Worm (Caenorhabditis elegans) whole organism, early embryonic: ENCODE measurements around the gene egl-5.

Experiments used
- B0310.2 ChIP-seq: sonication (generic microtip); optimal IDR thresholded peaks from 2 replicates; lab custom pipeline; 2016; ENCODE audit warnings: mild to moderate bottlenecking, missing genetic modification characterization, missing compliant biosample characterization
- F13C5.2 ChIP-seq: sonication (generic microtip); optimal IDR thresholded peaks from 2 replicates; lab custom pipeline; 2017; ENCODE audit warnings: mild to moderate bottlenecking, missing genetic modification characterization, inconsistent platforms, missing compliant biosample characterization
- aly-1 ChIP-seq: sonication (generic microtip); optimal IDR thresholded peaks from 2 replicates; lab custom pipeline; 2016; ENCODE audit warnings: missing genetic modification characterization, missing compliant biosample characterization
- ama-1 ChIP-seq: fragments of 150-350 bp; optimal IDR thresholded peaks from 2 replicates; lab custom pipeline; 2014
- ceh-13 ChIP-seq: fragments of 200-800 bp; sonication (Bioruptor generic); optimal IDR thresholded peaks from 2 replicates; lab custom pipeline; 2018; ENCODE audit warnings: mild to moderate bottlenecking, missing genetic modification characterization, missing compliant biosample characterization
- ceh-36 ChIP-seq: sonication (generic microtip); optimal IDR thresholded peaks from 2 replicates; lab custom pipeline; 2016; ENCODE audit warnings: missing genetic modification characterization, inconsistent platforms, missing compliant biosample characterization
- ets-7 ChIP-seq: sonication (generic microtip); optimal IDR thresholded peaks from 2 replicates; lab custom pipeline; 2016; ENCODE audit warnings: missing genotype, missing genetic modification characterization, missing compliant biosample characterization
- flt-1 ChIP-seq: fragments of 200-800 bp; sonication (Bioruptor generic); IDR thresholded peaks from 2 replicates; pipeline ENCODE4 v1.3.6; 2022; ENCODE audit warnings: missing genetic modification characterization, missing compliant biosample characterization
- hmbx-1 ChIP-seq: sonication (generic microtip); optimal IDR thresholded peaks from 2 replicates; lab custom pipeline; 2016; ENCODE audit warnings: mild to moderate bottlenecking, missing genetic modification characterization, missing compliant biosample characterization
- hmg-4 ChIP-seq: fragments of 200-800 bp; sonication (Bioruptor generic); optimal IDR thresholded peaks from 2 replicates; lab custom pipeline; 2018; ENCODE audit warnings: mild to moderate bottlenecking, missing genetic modification characterization, missing compliant biosample characterization
- hnd-1 ChIP-seq: sonication (generic microtip); optimal IDR thresholded peaks from 2 replicates; lab custom pipeline; 2016; ENCODE audit warnings: missing genetic modification characterization, missing compliant biosample characterization
- pes-1 ChIP-seq: fragments of 200-800 bp; sonication (Bioruptor generic); IDR thresholded peaks from 2 replicates; pipeline ENCODE4 v1.3.6; 2022; ENCODE audit warnings: missing genetic modification reagents, missing genetic modification characterization, missing compliant biosample characterization
- scrt-1 ChIP-seq: fragments of 200-800 bp; sonication (Bioruptor generic); IDR thresholded peaks from 2 replicates; pipeline ENCODE4 v1.3.6; 2022; ENCODE audit warnings: missing genetic modification characterization, missing compliant biosample characterization
- sea-1 ChIP-seq: fragments of 200-800 bp; sonication (Bioruptor generic); conservative IDR thresholded peaks from 2 replicates; pipeline ENCODE4 v1.3.6; 2022; ENCODE audit warnings: missing genetic modification characterization, missing compliant biosample characterization
- tbx-11 ChIP-seq: fragments of 200-800 bp; sonication (Bioruptor generic); IDR thresholded peaks from 2 replicates; pipeline ENCODE4 v1.3.6; 2022; ENCODE audit warnings: missing genetic modification characterization, missing compliant biosample characterization
- tbx-37 ChIP-seq: fragments of 200-800 bp; sonication (Bioruptor generic); conservative IDR thresholded peaks from 2 replicates; pipeline ENCODE4 v1.3.6; 2022; ENCODE audit warnings: missing genetic modification reagents, missing genetic modification characterization, missing compliant biosample characterization
- tra-4 ChIP-seq: sonication (generic microtip); optimal IDR thresholded peaks from 2 replicates; lab custom pipeline; 2017; ENCODE audit warnings: missing genetic modification characterization, missing compliant biosample characterization

egl-5 gene

ce11 chrIII:7815571-7816348 lies 1.6 kb downstream of the egl-5 start:
- TF ChIP-seq tbx-11 (GFP tag; lab: Robert Waterston, UW) (no peak), ets-7 (no peak)

ce11 chrIII:7816463-7816862 lies 2.3 kb downstream of the egl-5 start:
- TF ChIP-seq ceh-13 (GFP tag; lab: Kevin White, UChicago) (no peak), aly-1 (tag; lab: Kevin White, UChicago) (no peak), sea-1 (GFP tag; lab: Robert Waterston, UW) (no peak), ama-1 (lab: Kevin White, UChicago) (no peak), B0310.2 (tag; lab: Kevin White, UChicago) (no peak), ets-7 (no peak), hnd-1 (tag; lab: Kevin White, UChicago) (no peak), tbx-11 (GFP tag; lab: Robert Waterston, UW) (no peak), hmg-4 (GFP tag; lab: Kevin White, UChicago) (no peak), tra-4 (no peak), scrt-1 (GFP tag; lab: Robert Waterston, UW) (no peak), tbx-37 (GFP tag; lab: Robert Waterston, UW) (no peak), hmbx-1 (no peak), pes-1 (GFP tag; lab: Robert Waterston, UW) (no peak), ceh-36 (tag; lab: Kevin White, UChicago) (no peak), F13C5.2 (tag; lab: Kevin White, UChicago) (no peak), flt-1 (GFP tag; lab: Robert Waterston, UW) (no peak)

ce11 chrIII:7818965-7819364 lies 4.8 kb downstream of the egl-5 start:
- TF ChIP-seq hmg-4 (GFP tag; lab: Kevin White, UChicago) (no peak), aly-1 (tag; lab: Kevin White, UChicago) (no peak)

ce11 chrIII:7819866-7820265 lies 5.7 kb downstream of the egl-5 start:
- TF ChIP-seq hmg-4 (GFP tag; lab: Kevin White, UChicago) (no peak), hmbx-1 (no peak), tbx-37 (GFP tag; lab: Robert Waterston, UW) (no peak), scrt-1 (GFP tag; lab: Robert Waterston, UW) (no peak), ets-7 (no peak), B0310.2 (tag; lab: Kevin White, UChicago) (no peak), ama-1 (lab: Kevin White, UChicago) (no peak), ceh-13 (GFP tag; lab: Kevin White, UChicago) (no peak), ceh-36 (tag; lab: Kevin White, UChicago) (no peak), tbx-11 (GFP tag; lab: Robert Waterston, UW) (no peak), aly-1 (tag; lab: Kevin White, UChicago) (no peak), tra-4 (no peak), hnd-1 (tag; lab: Kevin White, UChicago) (no peak), flt-1 (GFP tag; lab: Robert Waterston, UW) (no peak), F13C5.2 (tag; lab: Kevin White, UChicago) (no peak), pes-1 (GFP tag; lab: Robert Waterston, UW) (no peak), sea-1 (GFP tag; lab: Robert Waterston, UW) (no peak)

ce11 chrIII:7823285-7823684 lies 9.1 kb downstream of the egl-5 start:
- no peak for TF ChIP-seq tbx-11 (GFP tag; lab: Robert Waterston, UW)
- TF ChIP-seq F13C5.2 (tag; lab: Kevin White, UChicago): no peak
- TF ChIP-seq pes-1 (GFP tag; lab: Robert Waterston, UW): no peak
- no peak for TF ChIP-seq ceh-36 (tag; lab: Kevin White, UChicago)

ce11 chrIII:7824041-7824440 lies 9.9 kb downstream of the egl-5 start:
- TF ChIP-seq tra-4 (no peak), scrt-1 (GFP tag; lab: Robert Waterston, UW) (no peak), flt-1 (GFP tag; lab: Robert Waterston, UW) (no peak), tbx-37 (GFP tag; lab: Robert Waterston, UW) (no peak), hmg-4 (GFP tag; lab: Kevin White, UChicago) (no peak), ceh-36 (tag; lab: Kevin White, UChicago) (no peak), F13C5.2 (tag; lab: Kevin White, UChicago) (no peak), ceh-13 (GFP tag; lab: Kevin White, UChicago) (no peak), hnd-1 (tag; lab: Kevin White, UChicago) (no peak), pes-1 (GFP tag; lab: Robert Waterston, UW) (no peak), tbx-11 (GFP tag; lab: Robert Waterston, UW) (no peak), hmbx-1 (no peak), ama-1 (lab: Kevin White, UChicago) (no peak), ets-7 (no peak), sea-1 (GFP tag; lab: Robert Waterston, UW) (no peak), aly-1 (tag; lab: Kevin White, UChicago) (no peak), B0310.2 (tag; lab: Kevin White, UChicago) (no peak)

ce11 chrIII:7828576-7829461 lies 14.6 kb downstream of the egl-5 start, which contains the start of the genes egl-45 and kcmf-1:
egl-45 (minus strand) TSS chrIII:7828626.
kcmf-1 (plus strand) TSS chrIII:7829411.
- no peak for TF ChIP-seq hmbx-1
- TF ChIP-seq B0310.2 (tag; lab: Kevin White, UChicago): no peak
- TF ChIP-seq scrt-1 (GFP tag; lab: Robert Waterston, UW): no peak
- TF ChIP-seq tbx-37 (GFP tag; lab: Robert Waterston, UW): no peak
